Worm (Caenorhabditis elegans) whole organism, L2 larva: ENCODE results near the gene ttr-25.

Experiments used
- ama-1 ChIP-seq: fragments of 150-350 bp; optimal IDR thresholded peaks from 2 replicates; lab custom pipeline; 2018; ENCODE audit warnings: inconsistent platforms
- blmp-1 ChIP-seq: sonication (generic microtip); optimal IDR thresholded peaks from 2 replicates; lab custom pipeline; 2017; ENCODE audit warnings: missing genetic modification characterization, mild to moderate bottlenecking, missing compliant biosample characterization, antibody characterized with exemption, moderate library complexity; ENCODE audit not compliant: insufficient read depth
- dmd-4 ChIP-seq: sonication (generic microtip); optimal IDR thresholded peaks from 2 replicates; lab custom pipeline; 2017; ENCODE audit warnings: missing biosample characterization, missing genetic modification characterization
- egl-27 ChIP-seq: sonication (generic microtip); optimal IDR thresholded peaks from 3 replicates; lab custom pipeline; 2017; ENCODE audit warnings: missing biosample characterization, missing genetic modification reagents, missing genetic modification characterization
- elt-3 ChIP-seq: sonication (generic microtip); optimal IDR thresholded peaks from 2 replicates; lab custom pipeline; 2017; ENCODE audit warnings: missing biosample characterization, missing genetic modification characterization
- fos-1 ChIP-seq: fragments of 150-350 bp; optimal IDR thresholded peaks from 2 replicates; lab custom pipeline; 2014; ENCODE audit warnings: missing biosample characterization, missing genetic modification characterization
- lsy-2 ChIP-seq, 2 experiments: fragments of 150-350 bp in 1 of 2; sonication (generic microtip) in 1 of 2; optimal IDR thresholded peaks; 2 replicates each; lab custom pipeline; 2014 to 2017; ENCODE audit warnings: missing biosample characterization in 2 of 2, missing genetic modification characterization in 2 of 2
- mab-5 ChIP-seq: fragments of 150-350 bp; optimal IDR thresholded peaks from 2 replicates; lab custom pipeline; 2014; ENCODE audit warnings: missing biosample characterization, missing genetic modification characterization
- mbf-1 ChIP-seq: sonication (generic microtip); optimal IDR thresholded peaks from 2 replicates; lab custom pipeline; 2017; ENCODE audit warnings: missing biosample characterization, missing genetic modification characterization
- mdl-1 ChIP-seq, 2 experiments: fragments of 150-350 bp in 1 of 2; sonication (generic microtip) in 1 of 2; optimal IDR thresholded peaks; 2 replicates each; lab custom pipeline; 2017; ENCODE audit warnings: missing biosample characterization in 2 of 2, missing genetic modification characterization in 2 of 2
- nhr-12 ChIP-seq: fragments of 150-350 bp; optimal IDR thresholded peaks from 2 replicates; lab custom pipeline; 2014; ENCODE audit warnings: missing biosample characterization, missing genetic modification characterization
- nhr-21 ChIP-seq: fragments of 150-350 bp; optimal IDR thresholded peaks from 2 replicates; lab custom pipeline; 2014; ENCODE audit warnings: missing biosample characterization, missing genetic modification characterization
- nhr-23 ChIP-seq: fragments of 150-350 bp; optimal IDR thresholded peaks from 2 replicates; lab custom pipeline; 2014; ENCODE audit warnings: missing biosample characterization, missing genetic modification reagents, missing genetic modification characterization
- nhr-237 ChIP-seq: fragments of 150-350 bp; optimal IDR thresholded peaks from 2 replicates; lab custom pipeline; 2014; ENCODE audit warnings: missing biosample characterization, missing genetic modification characterization
- nhr-25 ChIP-seq: fragments of 150-350 bp; sonication (generic microtip); optimal IDR thresholded peaks from 3 replicates; lab custom pipeline; 2014; ENCODE audit warnings: missing biosample characterization, missing genetic modification characterization
- nhr-77 ChIP-seq: fragments of 150-350 bp; optimal IDR thresholded peaks from 2 replicates; lab custom pipeline; 2014; ENCODE audit warnings: missing biosample characterization, missing genetic modification characterization
- skn-1 ChIP-seq: sonication (generic microtip); optimal IDR thresholded peaks from 2 replicates; lab custom pipeline; 2017; ENCODE audit warnings: missing biosample characterization, missing genetic modification characterization
- unc-39 ChIP-seq: fragments of 150-350 bp; optimal IDR thresholded peaks from 2 replicates; lab custom pipeline; 2014; ENCODE audit warnings: missing biosample characterization, missing genetic modification characterization
- zag-1 ChIP-seq: fragments of 150-350 bp; optimal IDR thresholded peaks from 2 replicates; lab custom pipeline; 2014; ENCODE audit warnings: missing biosample characterization, missing genetic modification characterization
- ztf-1 ChIP-seq: fragments of 200-800 bp; sonication (Bioruptor generic); conservative IDR thresholded peaks from 2 replicates; pipeline ENCODE4 v1.3.6; 2022; ENCODE audit warnings: missing genetic modification characterization, missing compliant biosample characterization
- ztf-11 ChIP-seq: sonication (generic microtip); optimal IDR thresholded peaks from 2 replicates; lab custom pipeline; 2017; ENCODE audit warnings: missing biosample characterization, missing genetic modification characterization

The ttr-25 gene

DNA sequence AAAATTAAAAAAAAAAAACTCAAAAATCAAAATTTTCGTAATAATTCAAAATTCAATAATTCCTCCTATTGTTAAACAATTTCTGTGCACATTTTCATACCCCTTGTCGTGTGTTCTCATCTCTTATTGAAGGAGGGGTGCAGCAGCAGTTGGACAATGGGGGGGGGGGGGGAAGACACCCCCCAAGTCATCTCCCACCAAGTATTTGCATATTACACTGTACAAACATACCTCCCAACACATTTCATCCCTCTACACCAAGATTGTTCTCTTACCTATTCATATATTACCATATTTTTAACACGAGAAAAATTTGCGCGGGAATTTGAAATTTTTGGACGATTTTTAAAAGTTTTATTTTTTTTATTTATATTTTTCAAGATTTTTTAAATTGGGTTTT lies 39.7 kb downstream of the ttr-25 start:
- TF ChIP-seq mdl-1 (tag; optimal IDR thresholded peaks at IDR 0.05; lab: Kevin White, UChicago) (no peak), fos-1 (tag; lab: Kevin White, UChicago) (no peak), skn-1 (tag; lab: Kevin White, UChicago) (no peak), unc-39 (no peak), ama-1 (lab: Kevin White, UChicago) (no peak), nhr-12 (no peak), mbf-1 (tag; lab: Kevin White, UChicago) (no peak), nhr-25 (tag; lab: Kevin White, UChicago) (no peak), elt-3 (no peak), ztf-1 (GFP tag; lab: Robert Waterston, UW) (no peak), blmp-1 (tag; lab: Kevin White, UChicago) (no peak), dmd-4 (tag; lab: Kevin White, UChicago) (no peak), nhr-21 (tag; lab: Kevin White, UChicago) (no peak), ztf-11 (tag; lab: Kevin White, UChicago) (no peak), zag-1 (tag; lab: Kevin White, UChicago) (no peak), lsy-2 (tag; optimal IDR thresholded peaks at IDR 0.05; lab: Kevin White, UChicago) (no peak), nhr-23 (tag; lab: Kevin White, UChicago) (no peak)
- TF ChIP-seq, all 48 proteins: peak for 0

- TF ChIP-seq nhr-12 (no peak), unc-39 (no peak), egl-27 (tag; lab: Kevin White, UChicago) (no peak), nhr-237 (tag; lab: Kevin White, UChicago) (no peak), lsy-2 (tag; optimal IDR thresholded peaks at IDR 0.05; lab: Kevin White, UChicago) (no peak)
Measured at ce11 chrV:18597779-18598178, 41.3 kb downstream of the ttr-25 start.

ce11 chrV:18605510-18605909 lies 49.0 kb downstream of the ttr-25 start:
- no peak for TF ChIP-seq nhr-77 (tag; lab: Kevin White, UChicago)
- TF ChIP-seq mab-5 (tag; lab: Kevin White, UChicago): no peak
